Worm (Caenorhabditis elegans) whole organism, L4 larva: Measurements from ENCODE around the gene C12D5.4.
"Not testable (repeated sequence)": the region's sequence is repeated elsewhere in the genome, so short reads cannot be mapped to it uniquely, and the experiment has no call there.

ENCODE experiments used
- F10B5.3 ChIP-seq: sonication (generic microtip); optimal IDR thresholded peaks from 2 replicates; lab custom pipeline; 2016; ENCODE audit warnings: mild to moderate bottlenecking, missing genetic modification characterization, missing compliant biosample characterization
- F44E2.7 ChIP-seq: fragments of 200-800 bp; sonication (Bioruptor generic); IDR thresholded peaks from 2 replicates; pipeline ENCODE4 v2.1.2; 2022; ENCODE audit warnings: missing genetic modification characterization, missing compliant biosample characterization
- aly-2 ChIP-seq: sonication (generic microtip); optimal IDR thresholded peaks from 2 replicates; lab custom pipeline; 2018; ENCODE audit warnings: missing biosample characterization, missing genetic modification characterization
- ama-1 ChIP-seq: fragments of 150-350 bp; optimal IDR thresholded peaks from 2 replicates; lab custom pipeline; 2014; ENCODE audit warnings: inconsistent platforms, mixed read lengths
- attf-4 ChIP-seq: sonication (generic microtip); optimal IDR thresholded peaks from 3 replicates; lab custom pipeline; 2017; ENCODE audit warnings: missing biosample characterization, missing genetic modification characterization
- ceh-20 ChIP-seq: fragments of 200-800 bp; sonication (Bioruptor generic); IDR thresholded peaks from 2 replicates; pipeline ENCODE4 v1.3.6; 2022; ENCODE audit warnings: missing genetic modification reagents, missing genetic modification characterization, missing compliant biosample characterization
- ceh-44 ChIP-seq: fragments of 200-800 bp; sonication (Bioruptor generic); IDR thresholded peaks from 2 replicates; pipeline ENCODE4 v1.3.6; 2022; ENCODE audit warnings: missing genetic modification reagents, missing genetic modification characterization, missing compliant biosample characterization
- cey-2 ChIP-seq: sonication (generic microtip); optimal IDR thresholded peaks from 3 replicates; lab custom pipeline; 2017; ENCODE audit warnings: missing genetic modification characterization, mild to moderate bottlenecking, missing compliant biosample characterization, antibody characterized with exemption, borderline replicate concordance; ENCODE audit not compliant: insufficient read depth
- daf-12 ChIP-seq: fragments of 150-350 bp; optimal IDR thresholded peaks from 2 replicates; lab custom pipeline; 2014; ENCODE audit warnings: missing biosample characterization, missing genetic modification reagents, missing genetic modification characterization
- daf-16 ChIP-seq, 3 experiments: sonication (generic microtip); optimal IDR thresholded peaks; 2 replicates each; lab custom pipeline; 2016 to 2017; ENCODE audit warnings: missing genetic modification characterization in 3 of 3, missing genetic modification reagents in 3 of 3, mild to moderate bottlenecking in 2 of 3, missing compliant biosample characterization in 2 of 3, missing biosample characterization in 1 of 3, moderate library complexity in 1 of 3
- daf-19 ChIP-seq: fragments of 200-800 bp; sonication (Bioruptor generic); conservative IDR thresholded peaks from 2 replicates; pipeline ENCODE4 v1.3.6; 2022; ENCODE audit warnings: missing genetic modification characterization, missing compliant biosample characterization
- dmd-8 ChIP-seq: fragments of 200-800 bp; sonication (Bioruptor generic); IDR thresholded peaks from 2 replicates; pipeline ENCODE4 v1.3.6; 2022; ENCODE audit warnings: missing genetic modification characterization, missing compliant biosample characterization
- dmd-9 ChIP-seq: fragments of 200-800 bp; sonication (Bioruptor generic); IDR thresholded peaks from 2 replicates; pipeline ENCODE4 v1.3.6; 2022; ENCODE audit warnings: missing genetic modification reagents, missing genetic modification characterization, missing compliant biosample characterization
- dve-1 ChIP-seq: sonication (generic microtip); optimal IDR thresholded peaks from 2 replicates; lab custom pipeline; 2017; ENCODE audit warnings: antibody characterized with exemption, mild to moderate bottlenecking, missing genetic modification characterization, missing compliant biosample characterization; ENCODE audit not compliant: insufficient read depth
- fos-1 ChIP-seq: fragments of 150-350 bp; optimal IDR thresholded peaks from 2 replicates; lab custom pipeline; 2014; ENCODE audit warnings: missing biosample characterization, missing genetic modification characterization
- hif-1 ChIP-seq, 2 experiments: sonication (generic microtip); optimal IDR thresholded peaks; 2 replicates each; lab custom pipeline; 2016 to 2017; ENCODE audit warnings: missing compliant biosample characterization in 2 of 2, missing genetic modification characterization in 2 of 2, missing genetic modification reagents in 2 of 2, missing genotype in 2 of 2, mild to moderate bottlenecking in 1 of 2
- hlh-30 ChIP-seq: sonication (generic microtip); optimal IDR thresholded peaks from 2 replicates; lab custom pipeline; 2017; ENCODE audit warnings: antibody characterized with exemption, mild to moderate bottlenecking, missing genetic modification characterization, missing compliant biosample characterization; ENCODE audit not compliant: insufficient read depth
- hmg-1.1 ChIP-seq: fragments of 200-800 bp; sonication (Bioruptor generic); IDR thresholded peaks from 2 replicates; pipeline ENCODE4 v1.3.6; 2022; ENCODE audit warnings: missing genetic modification reagents, missing genetic modification characterization, missing compliant biosample characterization
- jun-1 ChIP-seq: fragments of 150-350 bp; optimal IDR thresholded peaks from 2 replicates; lab custom pipeline; 2014; ENCODE audit warnings: missing biosample characterization, missing genetic modification reagents, missing genetic modification characterization
- lim-7 ChIP-seq: fragments of 200-800 bp; sonication (Bioruptor generic); IDR thresholded peaks from 2 replicates; pipeline ENCODE4 v1.3.6; 2022; ENCODE audit warnings: missing genetic modification characterization, missing compliant biosample characterization
- lin-13 ChIP-seq: fragments of 150-350 bp; optimal IDR thresholded peaks from 2 replicates; lab custom pipeline; 2014; ENCODE audit warnings: missing biosample characterization, missing genetic modification reagents, missing genetic modification characterization
- lin-15B ChIP-seq: fragments of 150-350 bp; sonication (generic microtip); optimal IDR thresholded peaks from 3 replicates; lab custom pipeline; 2014; ENCODE audit warnings: missing biosample characterization, missing genetic modification characterization
- madf-9 ChIP-seq: fragments of 200-800 bp; sonication (Bioruptor generic); conservative IDR thresholded peaks from 2 replicates; pipeline ENCODE4 v1.3.6; 2022; ENCODE audit warnings: missing genetic modification reagents, missing genetic modification characterization, missing compliant biosample characterization
- mes-2 ChIP-seq: sonication (generic microtip); optimal IDR thresholded peaks from 2 replicates; lab custom pipeline; 2016; ENCODE audit warnings: missing genotype, mild to moderate bottlenecking, missing genetic modification characterization, missing compliant biosample characterization; ENCODE audit not compliant: poor library complexity, severe bottlenecking
- nhr-11 ChIP-seq: fragments of 150-350 bp; optimal IDR thresholded peaks from 2 replicates; lab custom pipeline; 2014; ENCODE audit warnings: missing biosample characterization, missing genetic modification characterization
- nhr-111 ChIP-seq: fragments of 200-800 bp; sonication (Bioruptor generic); optimal IDR thresholded peaks from 2 replicates; lab custom pipeline; 2018; ENCODE audit warnings: mild to moderate bottlenecking, missing genetic modification characterization, missing compliant biosample characterization
- nhr-25 ChIP-seq: sonication (generic microtip); optimal IDR thresholded peaks from 2 replicates; lab custom pipeline; 2017; ENCODE audit warnings: missing genetic modification characterization, mild to moderate bottlenecking, missing compliant biosample characterization, antibody characterized with exemption, moderate library complexity, borderline replicate concordance; ENCODE audit not compliant: insufficient read depth
- nhr-6 ChIP-seq: fragments of 150-350 bp; optimal IDR thresholded peaks from 2 replicates; lab custom pipeline; 2014; ENCODE audit warnings: missing biosample characterization, missing genetic modification characterization
- nhr-77 ChIP-seq: fragments of 150-350 bp; optimal IDR thresholded peaks from 2 replicates; lab custom pipeline; 2014; ENCODE audit warnings: missing biosample characterization, missing genetic modification characterization
- php-3 ChIP-seq: fragments of 200-800 bp; sonication (Bioruptor generic); IDR thresholded peaks from 2 replicates; pipeline ENCODE4 v1.3.6; 2022; ENCODE audit warnings: missing genetic modification reagents, missing genetic modification characterization, missing compliant biosample characterization
- skn-1 ChIP-seq: fragments of 150-350 bp; optimal IDR thresholded peaks from 2 replicates; lab custom pipeline; 2014; ENCODE audit warnings: missing biosample characterization, missing genetic modification characterization
- snpc-4 ChIP-seq: fragments of 150-350 bp; optimal IDR thresholded peaks from 2 replicates; lab custom pipeline; 2014; ENCODE audit warnings: missing biosample characterization, missing genetic modification characterization
- spr-3 ChIP-seq: fragments of 200-800 bp; sonication (Bioruptor generic); optimal IDR thresholded peaks from 2 replicates; lab custom pipeline; 2018; ENCODE audit warnings: mild to moderate bottlenecking, missing genetic modification characterization, missing compliant biosample characterization
- tra-1 ChIP-seq: fragments of 200-800 bp; sonication (Bioruptor generic); IDR thresholded peaks from 2 replicates; pipeline ENCODE4 v1.3.6; 2022; ENCODE audit warnings: missing genetic modification reagents, missing genetic modification characterization, missing compliant biosample characterization
- unc-39 ChIP-seq: sonication (generic microtip); optimal IDR thresholded peaks from 2 replicates; lab custom pipeline; 2017; ENCODE audit warnings: missing biosample characterization, missing genetic modification characterization
- unc-62 ChIP-seq, 3 experiments: fragments of 150-350 bp in 1 of 3; sonication (generic microtip); optimal IDR thresholded peaks in 2 of 3; peaks in 1 of 3; 1 replicate in 1 of 3; 2 replicates in 2 of 3; lab custom pipeline; 2014 to 2017; ENCODE audit warnings: missing biosample characterization in 3 of 3, missing genetic modification characterization in 3 of 3, missing genetic modification reagents in 3 of 3, missing genotype in 1 of 3
- vab-7 ChIP-seq: fragments of 200-800 bp; sonication (Bioruptor generic); IDR thresholded peaks from 2 replicates; pipeline ENCODE4 v1.3.6; 2022; ENCODE audit warnings: missing genetic modification reagents, missing genetic modification characterization, missing compliant biosample characterization
- zag-1 ChIP-seq: fragments of 150-350 bp; optimal IDR thresholded peaks from 2 replicates; lab custom pipeline; 2014; ENCODE audit warnings: missing biosample characterization, missing genetic modification characterization
- zip-2 ChIP-seq: fragments of 150-350 bp; optimal IDR thresholded peaks from 2 replicates; lab custom pipeline; 2014; ENCODE audit warnings: missing biosample characterization, missing genetic modification characterization

Gene C12D5.4

DNA sequence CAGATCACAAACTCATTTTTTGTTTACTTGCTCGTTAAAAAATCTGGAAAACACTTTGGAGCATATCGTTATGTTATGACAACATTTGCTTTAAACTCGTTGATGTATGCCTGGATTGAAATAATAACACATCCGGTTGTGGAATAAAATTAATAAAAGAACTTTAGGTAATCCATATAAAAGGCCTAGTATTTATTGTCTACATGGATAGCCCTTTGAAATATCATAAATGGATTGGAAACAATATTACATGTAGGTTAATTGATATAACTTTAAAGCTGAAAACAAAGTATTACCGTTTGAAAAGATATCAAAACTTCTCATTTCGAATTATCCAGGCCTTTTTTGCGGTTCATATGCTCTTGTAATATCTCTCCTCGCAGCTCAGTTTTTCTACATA is 18.3 kb downstream of the C12D5.4 start:
- peak in 1 of 2 experiments; percentile 90 for TF ChIP-seq unc-62 (GFP tag; optimal IDR thresholded peaks at IDR 0.05 in 1 of 2; lab: Kevin White, UChicago)
- TF ChIP-seq unc-62 (tag; optimal IDR thresholded peaks at IDR 0.05; lab: Kevin White, UChicago) = no peak
- TF ChIP-seq jun-1 (tag; lab: Kevin White, UChicago) = no peak

DNA sequence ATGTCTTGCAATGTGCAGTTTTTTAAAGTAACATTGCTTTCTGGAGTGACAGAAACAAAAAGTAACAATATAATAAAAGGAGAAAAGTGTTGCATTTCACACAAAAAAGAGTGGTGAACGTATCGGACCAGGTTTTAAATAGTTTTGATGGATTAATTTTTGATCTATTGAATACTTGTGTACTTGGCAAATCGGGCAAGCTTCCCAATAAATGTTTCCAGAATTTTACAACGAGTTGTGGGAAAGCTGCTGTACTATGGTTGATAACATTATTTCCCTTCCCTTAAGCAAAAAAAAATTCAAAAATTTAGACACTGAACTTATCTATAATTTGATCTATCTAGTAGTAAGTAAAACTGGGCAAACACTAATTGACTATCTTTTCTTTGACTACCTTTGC is 21.0 kb downstream of the C12D5.4 start, which contains the start of gene C12D5.10:
Gene C12D5.10 (minus strand): TSS at position 101 of the 400 bp plus-strand sequence.
- TF ChIP-seq nhr-25 (no peak), php-3 (GFP tag; lab: Robert Waterston, UW) (no peak), lin-13 (GFP tag; lab: Kevin White, UChicago) (no peak), skn-1 (tag; lab: Kevin White, UChicago) (no peak), ama-1 (lab: Kevin White, UChicago) (no peak), ceh-20 (GFP tag; lab: Robert Waterston, UW) (no peak), F44E2.7 (no peak), dve-1 (tag; lab: Kevin White, UChicago) (no peak), snpc-4 (no peak), F10B5.3 (tag; lab: Kevin White, UChicago) (no peak)

DNA sequence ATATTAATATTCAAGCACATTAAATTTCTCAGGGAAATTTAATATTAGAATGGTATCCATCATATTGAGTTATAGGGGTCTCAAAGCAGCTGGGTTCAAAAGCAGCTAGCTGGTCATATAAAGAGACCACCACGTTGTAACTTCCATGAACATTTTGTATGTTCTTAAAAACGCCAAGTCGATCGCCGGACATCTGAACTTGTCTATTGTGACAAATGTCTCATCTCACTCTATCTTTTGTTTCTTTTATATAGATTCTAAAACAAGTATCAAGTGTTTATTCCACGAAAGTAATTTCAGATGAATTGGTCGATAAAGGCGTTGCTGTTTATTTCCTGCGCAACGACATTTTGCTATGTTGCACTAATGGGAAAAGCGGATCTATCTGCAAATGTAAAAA is 24.5 kb downstream of the C12D5.4 start, which contains the start of gene ZK105.3:
Gene ZK105.3 (plus strand): TSS at position 301 of the 400 bp plus-strand sequence.
- no peak for TF ChIP-seq hmg-1.1 (GFP tag; lab: Robert Waterston, UW)

DNA sequence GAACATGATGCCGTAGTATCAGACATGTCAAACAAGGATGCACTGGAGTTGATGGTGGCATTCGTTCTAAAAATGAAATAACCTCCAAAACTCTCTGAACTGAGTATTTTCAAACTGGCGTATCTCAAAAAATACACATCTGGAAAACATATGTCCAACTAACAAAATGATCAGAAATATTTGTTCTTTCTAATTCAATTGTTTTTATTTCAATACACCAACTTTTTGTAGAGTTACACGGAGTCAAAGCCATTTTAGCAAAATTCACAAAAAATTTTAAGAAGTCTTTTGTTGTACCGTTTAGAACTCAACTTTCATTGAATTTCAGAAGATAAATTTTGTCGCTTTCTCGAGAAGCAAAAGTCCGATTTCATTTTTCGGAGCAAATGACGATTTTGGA is 31.2 kb downstream of the C12D5.4 start, which contains the start of gene srsx-40:
Gene srsx-40 (minus strand): TSS at position 101 of the 400 bp plus-strand sequence.
- not testable (repeated sequence) for TF ChIP-seq mes-2 (tag; lab: Kevin White, UChicago); spr-3 (GFP tag; lab: Kevin White, UChicago); unc-39 (tag; lab: Kevin White, UChicago)

DNA sequence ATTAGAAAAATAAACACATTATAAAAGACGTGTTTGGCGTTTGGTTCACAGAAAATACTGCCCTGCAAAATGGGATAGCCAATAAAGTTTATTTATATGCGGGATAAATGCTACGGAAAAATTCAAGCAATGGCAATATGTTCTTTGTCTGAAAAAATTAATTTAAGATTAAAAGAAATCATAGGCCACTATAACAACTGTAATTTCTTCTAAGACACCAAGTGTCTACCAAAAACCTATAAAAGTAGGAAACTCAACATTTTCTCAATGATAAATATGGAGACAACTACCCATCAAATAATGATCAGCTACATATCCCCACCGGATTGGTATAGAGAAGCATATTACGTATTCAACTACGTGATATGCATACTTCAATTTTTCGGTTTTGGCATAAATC is 33.0 kb downstream of the C12D5.4 start, which contains the start of gene srw-3:
Gene srw-3 (plus strand): TSS at position 301 of the 400 bp plus-strand sequence.
- no peak for TF ChIP-seq hlh-30 (tag; lab: Kevin White, UChicago)
- TF ChIP-seq lin-15B = no peak
- TF ChIP-seq unc-39 (tag; lab: Kevin White, UChicago) = no peak
- no peak for TF ChIP-seq nhr-6 (tag; lab: Kevin White, UChicago)
- no peak for TF ChIP-seq zag-1

DNA sequence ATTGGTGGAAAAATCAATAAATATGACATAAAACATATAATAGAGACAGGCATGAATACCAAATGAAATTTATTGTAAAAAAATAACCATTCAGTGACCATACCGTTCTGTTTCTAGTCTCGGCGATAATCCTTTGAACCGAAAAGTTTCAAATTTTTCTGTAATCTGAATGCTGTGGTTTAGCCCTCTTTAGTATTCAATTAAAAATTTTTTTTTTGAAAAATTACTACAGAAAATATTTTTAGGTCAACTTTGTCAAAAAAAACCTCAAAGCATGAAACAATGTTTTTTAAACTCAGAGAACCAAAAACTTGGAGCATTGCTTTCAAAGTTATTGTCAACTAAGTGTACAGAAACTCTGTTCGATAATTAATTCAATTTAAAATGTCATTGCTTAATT is 36.2 kb downstream of the C12D5.4 start, which contains the start of gene ZK105.11:
Gene ZK105.11 (minus strand): TSS at position 101 of the 400 bp plus-strand sequence.
- no peak for TF ChIP-seq vab-7 (GFP tag; lab: Robert Waterston, UW)
- no peak for TF ChIP-seq nhr-11 (tag; lab: Kevin White, UChicago)
- no peak for TF ChIP-seq madf-9
- TF ChIP-seq dmd-9 (GFP tag; lab: Robert Waterston, UW) = no peak
- no peak for TF ChIP-seq fos-1 (tag; lab: Kevin White, UChicago)
- no peak for TF ChIP-seq lin-13 (GFP tag; lab: Kevin White, UChicago)
- no peak for TF ChIP-seq cey-2 (tag; lab: Kevin White, UChicago)
- no peak for TF ChIP-seq attf-4 (tag; lab: Kevin White, UChicago)
- TF ChIP-seq daf-19 (GFP tag; lab: Robert Waterston, UW) = no peak
- TF ChIP-seq, all 104 proteins: peak for 0

DNA sequence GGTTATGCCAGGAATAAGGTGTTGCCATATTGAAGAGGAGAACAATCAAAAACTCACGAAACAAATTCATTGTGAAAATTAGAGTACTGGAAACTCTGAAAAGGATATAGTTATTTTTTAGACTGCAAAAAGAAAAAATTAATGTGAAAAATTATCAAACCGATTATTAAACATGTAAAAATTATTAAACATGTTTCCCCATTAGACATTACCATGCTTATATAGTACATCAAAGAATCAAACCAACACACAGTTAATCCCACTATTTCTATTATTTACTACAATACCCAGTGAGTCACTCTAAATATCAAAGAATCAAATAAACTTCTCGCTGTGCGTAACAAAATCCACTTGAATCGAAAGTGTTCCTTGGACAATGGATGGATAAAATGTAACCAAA is 40.7 kb downstream of the C12D5.4 start, which contains the start of gene ZK105.13:
Gene ZK105.13 (minus strand): TSS at position 101 of the 400 bp plus-strand sequence.
- no peak for TF ChIP-seq daf-16 (GFP tag; optimal IDR thresholded peaks at IDR 0.05; lab: Kevin White, UChicago)
- no peak for TF ChIP-seq daf-16 (tag; optimal IDR thresholded peaks at IDR 0.05; lab: Kevin White, UChicago)
- TF ChIP-seq hif-1 (tag; optimal IDR thresholded peaks at IDR 0.05; lab: Kevin White, UChicago) = no peak
- TF ChIP-seq lim-7 (GFP tag; lab: Robert Waterston, UW) = no peak
- TF ChIP-seq ceh-44 (GFP tag; lab: Robert Waterston, UW) = no peak
- TF ChIP-seq daf-12 (tag; lab: Kevin White, UChicago) = no peak
- no peak for TF ChIP-seq nhr-77
- TF ChIP-seq madf-9 = no peak
- TF ChIP-seq nhr-111 = no peak
- no peak for TF ChIP-seq zip-2 (tag; lab: Kevin White, UChicago)
- no peak for TF ChIP-seq tra-1 (GFP tag; lab: Robert Waterston, UW)
- no peak for TF ChIP-seq aly-2 (tag; lab: Kevin White, UChicago)
- no peak for TF ChIP-seq jun-1 (tag; lab: Kevin White, UChicago)
- TF ChIP-seq daf-19 (GFP tag; lab: Robert Waterston, UW) = no peak
- no peak for TF ChIP-seq dmd-8
